Fruit fly (Drosophila melanogaster) whole organism, embryonic: Measurements from ENCODE around the gene Gr64b.

Experiments
- CG10543 ChIP-seq: fragments of 200-800 bp; sonication (Bioruptor generic); optimal IDR thresholded peaks from 3 replicates; lab custom pipeline; 2017; ENCODE audit warnings: missing biosample characterization, mild to moderate bottlenecking, missing genetic modification characterization, moderate library complexity
- CG10959 ChIP-seq: fragments of 200-800 bp; sonication (Bioruptor generic); IDR thresholded peaks from 2 replicates; pipeline ENCODE4 v1.3.6; 2022; ENCODE audit warnings: missing biosample characterization, missing genetic modification characterization
- CG13775 ChIP-seq: fragments of 200-800 bp; sonication (Bioruptor generic); optimal IDR thresholded peaks from 3 replicates; lab custom pipeline; 2017; ENCODE audit warnings: missing biosample characterization, mild to moderate bottlenecking, missing genetic modification characterization
- CG17186 ChIP-seq: fragments of 200-800 bp; sonication (Bioruptor generic); optimal IDR thresholded peaks from 3 replicates; lab custom pipeline; 2017; ENCODE audit warnings: missing biosample characterization, missing genetic modification reagents, missing genetic modification characterization
- CG31388 ChIP-seq: fragments of 200-800 bp; sonication (Bioruptor generic); optimal IDR thresholded peaks from 2 replicates; lab custom pipeline; 2016; ENCODE audit warnings: missing biosample characterization, missing genetic modification characterization
- CG9609 ChIP-seq: fragments of 200-800 bp; sonication (Bioruptor generic); optimal IDR thresholded peaks from 3 replicates; lab custom pipeline; 2016; ENCODE audit warnings: missing biosample characterization, missing genetic modification characterization
- CG9817 ChIP-seq: fragments of 200-800 bp; sonication (Bioruptor generic); optimal IDR thresholded peaks from 2 replicates; lab custom pipeline; 2018; ENCODE audit warnings: missing biosample characterization, mild to moderate bottlenecking, missing genetic modification characterization, moderate library complexity
- HLH3B ChIP-seq: fragments of 200-800 bp; sonication (Bioruptor generic); IDR thresholded peaks from 2 replicates; pipeline ENCODE4 v1.3.6; 2022; ENCODE audit warnings: missing biosample characterization, missing genetic modification characterization
- HmgD ChIP-seq: fragments of 200-800 bp; sonication (Bioruptor generic); optimal IDR thresholded peaks from 3 replicates; lab custom pipeline; 2016; ENCODE audit warnings: missing biosample characterization, missing genetic modification characterization
- Optix ChIP-seq: fragments of 200-800 bp; sonication (Bioruptor generic); IDR thresholded peaks from 3 replicates; pipeline ENCODE4 v1.3.6; 2022; ENCODE audit warnings: missing biosample characterization, missing genetic modification characterization
- ham ChIP-seq: fragments of 200-800 bp; sonication (Bioruptor generic); IDR thresholded peaks from 2 replicates; pipeline ENCODE4 v1.3.6; 2022; ENCODE audit warnings: missing biosample characterization, missing genetic modification characterization
- phol ChIP-seq: fragments of 200-800 bp; sonication (Bioruptor generic); optimal IDR thresholded peaks from 3 replicates; lab custom pipeline; 2018; ENCODE audit warnings: missing biosample characterization, mild to moderate bottlenecking, missing genetic modification characterization, moderate library complexity
- scrt ChIP-seq: fragments of 200-800 bp; sonication (Bioruptor generic); optimal IDR thresholded peaks from 2 replicates; lab custom pipeline; 2018; ENCODE audit warnings: missing biosample characterization, mild to moderate bottlenecking, missing genetic modification characterization, moderate library complexity

- TF ChIP-seq CG31388 (GFP tag; lab: Kevin White, UChicago) (peak; percentile 28), CG13775 (GFP tag; lab: Kevin White, UChicago) (peak; percentile 42), phol (tag; lab: Kevin White, UChicago) (peak; percentile 76), CG10543 (GFP tag; lab: Kevin White, UChicago) (no peak), HmgD (GFP tag; lab: Kevin White, UChicago) (no peak), Optix (GFP tag; lab: Robert Waterston, UW) (peak; percentile 81; the same call in 2 of the 3 replicates), CG10959 (peak; percentile 85), CG17186 (GFP tag; lab: Kevin White, UChicago) (peak; percentile 42), ham (GFP tag; lab: Robert Waterston, UW) (no peak), scrt (GFP tag; lab: Kevin White, UChicago) (peak; percentile 23), CG9609 (GFP tag; lab: Kevin White, UChicago) (peak; percentile 47), CG9817 (tag; lab: Kevin White, UChicago) (peak; percentile 28), HLH3B (GFP tag; lab: Robert Waterston, UW) (peak; percentile 67)
Measured at dm6 chr3L:4016754-4017153, 11.7 kb upstream of the Gr64b start.
